Fruit fly (Drosophila melanogaster) S2 (cell line): ENCODE measurements around the gene CG13653.

Source experiments
- CG8478 ChIP-seq: fragments of >200 bp; optimal IDR thresholded peaks from 2 replicates; lab custom pipeline; 2018
- CTCF ChIP-seq, 2 experiments: fragments of >200 bp; optimal IDR thresholded peaks; 2 replicates each; lab custom pipeline; 2018

DNA sequence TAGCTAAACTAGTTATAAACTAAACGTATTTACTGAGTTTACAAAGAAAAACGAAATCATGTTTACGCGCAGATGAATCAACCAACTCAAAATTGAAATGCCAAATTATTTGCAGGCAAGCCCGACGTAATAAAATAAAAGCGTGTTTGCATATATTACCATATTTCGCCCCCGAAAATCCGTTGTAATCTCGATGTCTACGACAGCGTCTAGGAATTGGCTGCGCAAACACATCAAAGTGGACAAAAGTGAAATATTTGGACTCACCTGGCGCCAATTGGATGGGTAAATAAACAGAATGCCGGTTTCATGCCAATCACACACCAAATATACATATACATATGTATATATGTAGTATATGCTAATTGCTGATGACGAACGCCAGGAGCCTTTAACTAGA, 40.8 kb downstream of the CG13653 start:
- no peak for TF ChIP-seq CTCF (optimal IDR thresholded peaks at IDR 0.05; lab: Kevin White, UChicago)
- TF ChIP-seq CG8478: no peak
